Fruit fly (Drosophila melanogaster) whole organism, embryonic: ENCODE measurements around the gene Tps1.

ENCODE experiments used
- Awh ChIP-seq: fragments of 200-800 bp; sonication (Bioruptor generic); IDR thresholded peaks from 2 replicates; pipeline ENCODE4, ENCODE4 v1.3.6; 2022; ENCODE audit warnings: missing biosample characterization, missing genetic modification characterization
- CG10147 ChIP-seq: fragments of 200-800 bp; sonication (Bioruptor generic); optimal IDR thresholded peaks from 2 replicates; lab custom pipeline; 2019; ENCODE audit warnings: missing biosample characterization, mild to moderate bottlenecking, missing genetic modification characterization, moderate library complexity
- CG1024 ChIP-seq: fragments of 200-800 bp; sonication (Bioruptor generic); IDR thresholded peaks from 2 replicates; pipeline ENCODE4 v1.3.6; 2022; ENCODE audit warnings: missing biosample characterization, missing genetic modification characterization
- CG10543 ChIP-seq: fragments of 200-800 bp; sonication (Bioruptor generic); optimal IDR thresholded peaks from 3 replicates; lab custom pipeline; 2017; ENCODE audit warnings: missing biosample characterization, mild to moderate bottlenecking, missing genetic modification characterization, moderate library complexity
- CG10565 ChIP-seq: fragments of 200-800 bp; sonication (Bioruptor generic); optimal IDR thresholded peaks from 3 replicates; lab custom pipeline; 2016; ENCODE audit warnings: missing biosample characterization, mild to moderate bottlenecking, missing genetic modification characterization
- CG10654 ChIP-seq: fragments of 200-800 bp; sonication (Bioruptor generic); optimal IDR thresholded peaks from 2 replicates; lab custom pipeline; 2016; ENCODE audit warnings: missing biosample characterization, missing genetic modification characterization
- CG12769 ChIP-seq: fragments of 200-800 bp; sonication (Bioruptor generic); optimal IDR thresholded peaks from 2 replicates; lab custom pipeline; 2019; ENCODE audit warnings: missing biosample characterization, mild to moderate bottlenecking, missing genetic modification characterization, moderate library complexity
- CG14014 ChIP-seq: fragments of 200-800 bp; sonication (Bioruptor generic); IDR thresholded peaks from 2 replicates; pipeline ENCODE4 v1.3.6; 2022; ENCODE audit warnings: missing biosample characterization, missing genetic modification characterization
- CG15269 ChIP-seq: fragments of 200-800 bp; sonication (Bioruptor generic); optimal IDR thresholded peaks from 2 replicates; lab custom pipeline; 2018; ENCODE audit warnings: missing biosample characterization, mild to moderate bottlenecking, missing genetic modification characterization, moderate library complexity
- CG18476 ChIP-seq: fragments of 200-800 bp; sonication (Bioruptor generic); optimal IDR thresholded peaks from 2 replicates; lab custom pipeline; 2016; ENCODE audit warnings: missing biosample characterization, mild to moderate bottlenecking, missing genetic modification characterization
- CG18764 ChIP-seq: fragments of 200-800 bp; sonication (Bioruptor generic); optimal IDR thresholded peaks from 3 replicates; lab custom pipeline; 2016; ENCODE audit warnings: missing biosample characterization, missing genetic modification characterization
- CG31441 ChIP-seq: fragments of 200-800 bp; sonication (Bioruptor generic); IDR thresholded peaks from 2 replicates; pipeline ENCODE4 v1.3.6; 2022; ENCODE audit warnings: missing biosample characterization, missing genetic modification characterization
- CG6654 ChIP-seq: fragments of 200-800 bp; sonication (Bioruptor generic); optimal IDR thresholded peaks from 2 replicates; lab custom pipeline; 2017; ENCODE audit warnings: missing biosample characterization, mild to moderate bottlenecking, missing genetic modification characterization
- CG6854 ChIP-seq: fragments of 200-800 bp; sonication (Bioruptor generic); optimal IDR thresholded peaks from 3 replicates; lab custom pipeline; 2017; ENCODE audit warnings: missing biosample characterization, mild to moderate bottlenecking, missing genetic modification characterization
- CG7839 ChIP-seq: fragments of 200-800 bp; sonication (Bioruptor generic); optimal IDR thresholded peaks from 3 replicates; lab custom pipeline; 2018; ENCODE audit warnings: missing biosample characterization, mild to moderate bottlenecking, missing genetic modification characterization, moderate library complexity
- CG9876 ChIP-seq: fragments of 200-800 bp; sonication (Bioruptor generic); optimal IDR thresholded peaks from 2 replicates; lab custom pipeline; 2016; ENCODE audit warnings: missing biosample characterization, missing genetic modification characterization
- CoRest ChIP-seq: fragments of 200-800 bp; sonication (Bioruptor generic); optimal IDR thresholded peaks from 3 replicates; lab custom pipeline; 2018; ENCODE audit warnings: missing biosample characterization, mild to moderate bottlenecking, missing genetic modification characterization, moderate library complexity
- CrebB ChIP-seq: fragments of 200-800 bp; sonication (Bioruptor generic); optimal IDR thresholded peaks from 3 replicates; lab custom pipeline; 2018; ENCODE audit warnings: missing biosample characterization, mild to moderate bottlenecking, missing genetic modification characterization
- Dek ChIP-seq: fragments of 200-800 bp; sonication (Bioruptor generic); optimal IDR thresholded peaks from 3 replicates; lab custom pipeline; 2019; ENCODE audit warnings: missing biosample characterization, mild to moderate bottlenecking, missing genetic modification characterization, moderate library complexity
- E2f2 ChIP-seq: fragments of 200-800 bp; sonication (Bioruptor generic); IDR thresholded peaks from 2 replicates; pipeline ENCODE4 v1.3.6; 2022; ENCODE audit warnings: missing biosample characterization, missing genetic modification characterization
- ERR ChIP-seq: fragments of 200-800 bp; sonication (Bioruptor generic); optimal IDR thresholded peaks from 2 replicates; lab custom pipeline; 2016; ENCODE audit warnings: missing biosample characterization, missing genetic modification characterization
- Gsc ChIP-seq: fragments of 200-800 bp; sonication (Bioruptor generic); IDR thresholded peaks from 2 replicates; pipeline ENCODE4 v1.3.6; 2022; ENCODE audit warnings: missing biosample characterization, missing genetic modification characterization
- HLH3B ChIP-seq: fragments of 200-800 bp; sonication (Bioruptor generic); IDR thresholded peaks from 2 replicates; pipeline ENCODE4 v1.3.6; 2022; ENCODE audit warnings: missing biosample characterization, missing genetic modification characterization
- HmgZ ChIP-seq: fragments of 200-800 bp; sonication (Bioruptor generic); optimal IDR thresholded peaks from 2 replicates; lab custom pipeline; 2018; ENCODE audit warnings: missing biosample characterization, mild to moderate bottlenecking, missing genetic modification characterization
- Hr51 ChIP-seq, 2 experiments: fragments of 200-800 bp; sonication (Bioruptor generic); optimal IDR thresholded peaks; 2 replicates in 1 of 2; 3 replicates in 1 of 2; lab custom pipeline; 2016 to 2018; ENCODE audit warnings: missing biosample characterization in 2 of 2, missing genetic modification characterization in 2 of 2, mild to moderate bottlenecking in 1 of 2, moderate library complexity in 1 of 2
- Myb ChIP-seq: fragments of 200-800 bp; sonication (Bioruptor generic); optimal IDR thresholded peaks from 2 replicates; lab custom pipeline; 2016; ENCODE audit warnings: missing biosample characterization, missing genetic modification characterization
- Neu2 ChIP-seq: fragments of 200-800 bp; sonication (Bioruptor generic); optimal IDR thresholded peaks from 3 replicates; lab custom pipeline; 2016; ENCODE audit warnings: missing biosample characterization, missing genetic modification characterization, borderline replicate concordance
- Ssrp ChIP-seq: fragments of 200-800 bp; sonication (Bioruptor generic); optimal IDR thresholded peaks from 2 replicates; lab custom pipeline; 2018; ENCODE audit warnings: missing biosample characterization, mild to moderate bottlenecking, missing genetic modification characterization, moderate library complexity
- bbx ChIP-seq: fragments of 200-800 bp; sonication (Bioruptor generic); IDR thresholded peaks from 2 replicates; pipeline ENCODE4 v1.3.6; 2022; ENCODE audit warnings: missing biosample characterization, missing genetic modification characterization; ENCODE audit not compliant: partially characterized antibody
- chinmo ChIP-seq: fragments of 200-800 bp; sonication (Bioruptor generic); IDR thresholded peaks from 4 replicates; pipeline ENCODE4 v1.3.6; 2022; ENCODE audit warnings: missing biosample characterization, missing genetic modification characterization; ENCODE audit not compliant: partially characterized antibody
- ci ChIP-seq: fragments of 200-800 bp; sonication (Bioruptor generic); IDR thresholded peaks from 3 replicates; pipeline ENCODE4 v1.3.6; 2022; ENCODE audit warnings: missing biosample characterization, missing genetic modification characterization
- dm ChIP-seq: fragments of 200-800 bp; sonication (Bioruptor generic); optimal IDR thresholded peaks from 3 replicates; lab custom pipeline; 2016; ENCODE audit warnings: missing biosample characterization, missing genetic modification characterization
- ham ChIP-seq: fragments of 200-800 bp; sonication (Bioruptor generic); IDR thresholded peaks from 2 replicates; pipeline ENCODE4 v1.3.6; 2022; ENCODE audit warnings: missing biosample characterization, missing genetic modification characterization
- hkb ChIP-seq, 2 experiments: fragments of 200-800 bp in 1 of 2; fragments of >200 bp in 1 of 2; sonication (Bioruptor generic) in 1 of 2; IDR thresholded peaks in 1 of 2; optimal IDR thresholded peaks in 1 of 2; 2 replicates each; pipeline versions ENCODE4 v1.3.6 to Lab custom; 2017 to 2022; ENCODE audit warnings: missing biosample characterization in 1 of 2, missing genetic modification characterization in 1 of 2
- lab ChIP-seq: fragments of 200-800 bp; sonication (Bioruptor generic); optimal IDR thresholded peaks from 3 replicates; lab custom pipeline; 2017; ENCODE audit warnings: missing biosample characterization, missing genetic modification characterization, mild to moderate bottlenecking, moderate library complexity, missing genetic modification reagents
- lmd ChIP-seq: fragments of 200-800 bp; sonication (Bioruptor generic); IDR thresholded peaks from 2 replicates; pipeline ENCODE4 v1.3.6; 2022; ENCODE audit warnings: missing biosample characterization, missing genetic modification characterization
- mirr ChIP-seq: fragments of 200-800 bp; sonication (Bioruptor generic); optimal IDR thresholded peaks from 3 replicates; lab custom pipeline; 2018; ENCODE audit warnings: missing biosample characterization, mild to moderate bottlenecking, missing genetic modification characterization
- onecut ChIP-seq: fragments of 200-800 bp; sonication (Bioruptor generic); IDR thresholded peaks from 2 replicates; pipeline ENCODE4 v1.3.6; 2022; ENCODE audit warnings: missing biosample characterization, missing genetic modification characterization
- peb ChIP-seq: fragments of 200-800 bp; sonication (Bioruptor generic); IDR thresholded peaks from 2 replicates; pipeline ENCODE4 v1.3.6; 2022; ENCODE audit warnings: missing biosample characterization, missing genetic modification characterization
- pum ChIP-seq: fragments of 200-800 bp; sonication (Bioruptor generic); optimal IDR thresholded peaks from 2 replicates; lab custom pipeline; 2016; ENCODE audit warnings: missing biosample characterization, missing genetic modification characterization
- rib ChIP-seq: fragments of 200-800 bp; sonication (Bioruptor generic); IDR thresholded peaks from 2 replicates; pipeline ENCODE4 v1.3.6; 2022; ENCODE audit warnings: missing biosample characterization, missing genetic modification characterization
- sens-2 ChIP-seq: fragments of 200-800 bp; sonication (Bioruptor generic); IDR thresholded peaks from 2 replicates; pipeline ENCODE4 v1.3.6; 2022; ENCODE audit warnings: missing biosample characterization, missing genetic modification characterization
- slou ChIP-seq: fragments of 200-800 bp; sonication (Bioruptor generic); optimal IDR thresholded peaks from 3 replicates; lab custom pipeline; 2016; ENCODE audit warnings: missing biosample characterization, missing genetic modification characterization
- sug ChIP-seq: fragments of 200-800 bp; optimal IDR thresholded peaks from 2 replicates; lab custom pipeline; 2019; ENCODE audit warnings: missing biosample characterization, mild to moderate bottlenecking, missing genetic modification characterization, moderate library complexity
- toy ChIP-seq: fragments of 200-800 bp; sonication (Bioruptor generic); IDR thresholded peaks from 2 replicates; pipeline ENCODE4 v1.3.6; 2022; ENCODE audit warnings: missing biosample characterization, missing genetic modification characterization
- unc-4 ChIP-seq: fragments of 200-800 bp; sonication (Bioruptor generic); IDR thresholded peaks from 2 replicates; pipeline ENCODE4 v1.3.6; 2022; ENCODE audit warnings: missing biosample characterization, missing genetic modification characterization; ENCODE audit not compliant: partially characterized antibody
- unpg ChIP-seq: fragments of 200-800 bp; sonication (Bioruptor generic); optimal IDR thresholded peaks from 3 replicates; lab custom pipeline; 2018; ENCODE audit warnings: missing biosample characterization, mild to moderate bottlenecking, missing genetic modification characterization, moderate library complexity
- wdn ChIP-seq: fragments of 200-800 bp; sonication (Bioruptor generic); IDR thresholded peaks from 2 replicates; pipeline ENCODE4 v1.3.6; 2022; ENCODE audit warnings: missing biosample characterization, missing genetic modification characterization
- yki ChIP-seq: fragments of >200 bp; optimal IDR thresholded peaks from 3 replicates; lab custom pipeline; 2018
- zfh1 ChIP-seq: fragments of 200-800 bp; sonication (Bioruptor generic); IDR thresholded peaks from 3 replicates; pipeline ENCODE4 v1.3.6; 2022; ENCODE audit warnings: missing biosample characterization, missing genetic modification characterization
- zfh2 ChIP-seq: fragments of 200-800 bp; sonication (Bioruptor generic); optimal IDR thresholded peaks from 2 replicates; lab custom pipeline; 2016; ENCODE audit warnings: missing biosample characterization, missing genetic modification characterization

Gene Tps1

dm6 chr2L:4345569-4346131 is 42.5 kb upstream of the Tps1 start (continued):
- TF ChIP-seq CG7839 (no peak), Myb (GFP tag; lab: Kevin White, UChicago) (no peak), ham (GFP tag; lab: Robert Waterston, UW) (no peak), toy (no peak), lmd (GFP tag; lab: Robert Waterston, UW) (no peak), CG6854 (GFP tag; lab: Kevin White, UChicago) (no peak), CG10565 (GFP tag; lab: Kevin White, UChicago) (no peak), CG14014 (no peak), sens-2 (no peak), hkb (optimal IDR thresholded peaks at IDR 0.05; lab: Kevin White, UChicago) (no peak), hkb (GFP tag; IDR thresholded peaks at IDR 0.05; lab: Robert Waterston, UW) (no peak), unpg (GFP tag; lab: Kevin White, UChicago) (no peak), CG1024 (GFP tag; lab: Robert Waterston, UW) (no peak), CG31441 (0 out of 2 replicates have a peak, but pooled peaks have one; percentile 8), CG9876 (GFP tag; lab: Kevin White, UChicago) (no peak), HmgZ (tag; lab: Kevin White, UChicago) (peak; percentile 67), slou (no peak), sug (peak; percentile 46), zfh2 (GFP tag; lab: Kevin White, UChicago) (no peak), Awh (GFP tag; lab: Robert Waterston, UW) (no peak), onecut (GFP tag; lab: Robert Waterston, UW) (no peak), ci (GFP tag; lab: Robert Waterston, UW) (no peak; the same call in 2 of the 3 replicates), dm (GFP tag; lab: Kevin White, UChicago) (no peak), Gsc (no peak), pum (GFP tag; lab: Kevin White, UChicago) (no peak), CrebB (tag; lab: Kevin White, UChicago) (no peak), CG6654 (GFP tag; lab: Kevin White, UChicago) (no peak), CG10147 (GFP tag; lab: Kevin White, UChicago) (no peak), unc-4 (GFP tag; lab: Robert Waterston, UW) (0 out of 2 replicates have a peak, but pooled peaks have one; percentile 27), ERR (no peak), CG15269 (tag; lab: Kevin White, UChicago) (no peak), chinmo (peak; percentile 73; the same call in 1 of the 4 replicates), Neu2 (GFP tag; lab: Kevin White, UChicago) (no peak), Ssrp (tag; lab: Kevin White, UChicago) (no peak), CG18764 (no peak), CG10654 (no peak), Dek (peak; percentile 29), HLH3B (no peak), lab (GFP tag; lab: Kevin White, UChicago) (no peak), Hr51 (GFP tag; optimal IDR thresholded peaks at IDR 0.05; lab: Kevin White, UChicago) (no peak), CoRest (tag; lab: Kevin White, UChicago) (peak; percentile 25), zfh1 (GFP tag; lab: Robert Waterston, UW) (peak; percentile 45; the same call in 1 of the 3 replicates), yki (lab: Kevin White, UChicago) (no peak), mirr (GFP tag; lab: Kevin White, UChicago) (no peak), bbx (no peak), CG18476 (GFP tag; lab: Kevin White, UChicago) (no peak), E2f2 (GFP tag; lab: Robert Waterston, UW) (peak; percentile 94), peb (GFP tag; lab: Robert Waterston, UW) (no peak), CG12769 (tag; lab: Kevin White, UChicago) (no peak), rib (GFP tag; lab: Robert Waterston, UW) (no peak), wdn (GFP tag; lab: Robert Waterston, UW) (no peak), CG10543 (GFP tag; lab: Kevin White, UChicago) (no peak)
